Worm (Caenorhabditis elegans): ENCODE data around the gene Y105C5B.25.
A peak's percentile ranks its signal among the peaks of the same experiment; 100 is the strongest.

Gene Y105C5B.25

DNA sequence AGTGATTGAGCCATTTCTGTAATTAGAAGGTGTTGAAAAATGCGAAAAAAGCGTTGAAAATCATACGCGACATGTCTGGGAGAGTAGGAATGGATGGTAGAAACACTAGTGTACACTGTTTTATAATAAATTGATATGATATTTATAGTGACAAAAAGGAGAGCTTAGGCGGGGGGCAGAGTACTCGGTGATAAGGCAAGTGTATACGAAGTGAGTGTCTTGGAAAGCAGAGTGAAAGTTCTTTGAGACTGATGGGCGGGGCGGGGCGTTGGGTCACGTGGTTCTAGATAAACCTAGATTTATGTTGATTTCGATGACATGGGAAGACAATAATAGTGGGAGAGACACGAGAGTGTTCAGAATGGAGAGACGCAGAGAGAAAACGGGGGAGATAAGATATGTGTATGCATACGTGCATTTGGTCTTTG lies 23.7 kb upstream of the Y105C5B.25 start, which contains the start of gene gln-3:
Gene gln-3 (minus strand): TSS at position 73 of the 428 bp plus-strand sequence.
- no peak for TF ChIP-seq D1046.2 (GFP tag; IDR thresholded peaks at IDR 0.05)
- peak in 1 of 2 experiments; percentile 4 for TF ChIP-seq mdl-1 (tag; optimal IDR thresholded peaks at IDR 0.05)
- TF ChIP-seq F10B5.3 (tag; optimal IDR thresholded peaks at IDR 0.05), result no peak
- peak; percentile 18 for TF ChIP-seq T20F7.1 (GFP tag; optimal IDR thresholded peaks at IDR 0.05)
- no peak for TF ChIP-seq skn-1 (tag; optimal IDR thresholded peaks at IDR 0.05)
- no peak for TF ChIP-seq pqm-1 (tag; optimal IDR thresholded peaks at IDR 0.05)
- no peak for TF ChIP-seq hif-1 (tag; optimal IDR thresholded peaks at IDR 0.05)
- TF ChIP-seq lin-38 (GFP tag; IDR thresholded peaks at IDR 0.05), result peak; percentile 7; the same call in 1 of the 2 replicates
- TF ChIP-seq T26A8.4 (GFP tag; IDR thresholded peaks at IDR 0.05), result peak; percentile 57; the same call in 1 of the 2 replicates
- peak; percentile 25 for TF ChIP-seq nhr-28 (tag; optimal IDR thresholded peaks at IDR 0.05)
- TF ChIP-seq nhr-76 (tag; optimal IDR thresholded peaks at IDR 0.05), result no peak
- no peak for TF ChIP-seq fkh-10 (GFP tag; optimal IDR thresholded peaks at IDR 0.05)
- no peak for TF ChIP-seq zfp-3 (GFP tag; conservative IDR thresholded peaks at IDR 0.05)
- no peak for TF ChIP-seq lir-3 (tag; optimal IDR thresholded peaks at IDR 0.05)
- no peak for TF ChIP-seq zfp-2 (tag; optimal IDR thresholded peaks at IDR 0.05)
- no peak for TF ChIP-seq nhr-42 (GFP tag; IDR thresholded peaks at IDR 0.05)
- TF ChIP-seq lsy-2 (tag; optimal IDR thresholded peaks at IDR 0.05), result peak in 1 of 2 experiments; percentile 38
- TF ChIP-seq duxl-1 (tag; optimal IDR thresholded peaks at IDR 0.05; ENCODE audit: poor library complexity), result peak; percentile 59
- TF ChIP-seq lim-7 (GFP tag; IDR thresholded peaks at IDR 0.05), result no peak
- peak; percentile 64; the same call in 1 of the 2 replicates for TF ChIP-seq tra-1 (GFP tag; IDR thresholded peaks at IDR 0.05)
- peak; percentile 74; the same call in 1 of the 2 replicates for TF ChIP-seq mxl-2 (GFP tag; conservative IDR thresholded peaks at IDR 0.05)
- TF ChIP-seq lin-1 (GFP tag; IDR thresholded peaks at IDR 0.05), result no peak
- peak; percentile 64 for TF ChIP-seq nhr-102 (tag; optimal IDR thresholded peaks at IDR 0.05)
- no peak for TF ChIP-seq ztf-7 (tag; optimal IDR thresholded peaks at IDR 0.05)
- TF ChIP-seq mxl-3 (GFP tag; optimal IDR thresholded peaks at IDR 0.05), result peak; percentile 31
- TF ChIP-seq dve-1 (tag; optimal IDR thresholded peaks at IDR 0.05; ENCODE audit: insufficient read depth), result peak; percentile 91
- peak; percentile 55; the same call in 1 of the 2 replicates for TF ChIP-seq nhr-41 (GFP tag; IDR thresholded peaks at IDR 0.05)
- TF ChIP-seq spr-1 (tag; optimal IDR thresholded peaks at IDR 0.05), result no peak
- TF ChIP-seq hlh-11 (tag; optimal IDR thresholded peaks at IDR 0.05), result peak; percentile 85
- peak; percentile 78 for TF ChIP-seq php-3 (GFP tag; IDR thresholded peaks at IDR 0.05)
- TF ChIP-seq mep-1 (tag; optimal IDR thresholded peaks at IDR 0.05), result peak; percentile 42
- peak; percentile 91 for TF ChIP-seq aha-1 (tag)
- TF ChIP-seq saeg-2 (GFP tag; IDR thresholded peaks at IDR 0.05), result no peak
- TF ChIP-seq nhr-48 (tag; optimal IDR thresholded peaks at IDR 0.05), result peak; percentile 50
- peak; percentile 32; the same call in 1 of the 2 replicates for TF ChIP-seq ceh-20 (GFP tag; IDR thresholded peaks at IDR 0.05)
- no peak for TF ChIP-seq F37D6.2 (tag; optimal IDR thresholded peaks at IDR 0.05)
- TF ChIP-seq hlh-30 (tag; optimal IDR thresholded peaks at IDR 0.05; ENCODE audit: insufficient read depth), result peak; percentile 83
- TF ChIP-seq dmd-6 (GFP tag; IDR thresholded peaks at IDR 0.05), result peak; percentile 89
- no peak for TF ChIP-seq ZK337.2 (GFP tag; IDR thresholded peaks at IDR 0.05)
- TF ChIP-seq ama-1 (optimal IDR thresholded peaks at IDR 0.05), result peak; percentile 67
- TF ChIP-seq daf-8 (GFP tag; IDR thresholded peaks at IDR 0.05), result no peak
- 0 out of 2 replicates have a peak, but pooled peaks have one; percentile 17 for TF ChIP-seq pha-4 (GFP tag; IDR thresholded peaks at IDR 0.05)
- TF ChIP-seq pha-4 (tag; optimal IDR thresholded peaks at IDR 0.05), result no peak
- TF ChIP-seq daf-16 (GFP tag; optimal IDR thresholded peaks at IDR 0.05), result peak in 1 of 2 experiments; percentile 20
- peak; percentile 78 for TF ChIP-seq daf-16 (tag; optimal IDR thresholded peaks at IDR 0.05)
- TF ChIP-seq zip-2 (tag; optimal IDR thresholded peaks at IDR 0.05), result no peak
